Worm (Caenorhabditis elegans) whole organism, young adult: ENCODE measurements around the gene H43E16.1.

ENCODE experiments used
- B0035.1 ChIP-seq: sonication (generic microtip); optimal IDR thresholded peaks from 2 replicates; lab custom pipeline; 2016; ENCODE audit warnings: missing genetic modification characterization, mild to moderate bottlenecking, missing compliant biosample characterization, missing genotype, missing genetic modification reagents
- B0261.1 ChIP-seq: sonication (generic microtip); optimal IDR thresholded peaks from 2 replicates; lab custom pipeline; 2016; ENCODE audit warnings: mild to moderate bottlenecking, missing genetic modification characterization, moderate library complexity, missing compliant biosample characterization
- C06A6.2 ChIP-seq: fragments of 200-800 bp; sonication (Bioruptor generic); conservative IDR thresholded peaks from 2 replicates; pipeline ENCODE4 v1.3.6; 2022; ENCODE audit warnings: missing genetic modification characterization, missing compliant biosample characterization
- F33H1.4 ChIP-seq: fragments of 200-800 bp; sonication (Bioruptor generic); IDR thresholded peaks from 2 replicates; pipeline ENCODE4 v1.3.6; 2022; ENCODE audit warnings: missing genetic modification reagents, missing genetic modification characterization, missing compliant biosample characterization
- F39B2.1 ChIP-seq: fragments of 200-800 bp; sonication (Bioruptor generic); IDR thresholded peaks from 2 replicates; pipeline ENCODE4 v1.3.6; 2022; ENCODE audit warnings: missing genetic modification reagents, missing genetic modification characterization, missing compliant biosample characterization
- K12H6.12 ChIP-seq: fragments of 200-800 bp; sonication (Bioruptor generic); optimal IDR thresholded peaks from 2 replicates; lab custom pipeline; 2018; ENCODE audit warnings: mild to moderate bottlenecking, missing genetic modification characterization, missing compliant biosample characterization
- T26A5.8 ChIP-seq: sonication (generic microtip); optimal IDR thresholded peaks from 2 replicates; lab custom pipeline; 2016; ENCODE audit warnings: missing genetic modification characterization, missing compliant biosample characterization
- Y53F4B.3 ChIP-seq: fragments of 200-800 bp; sonication (Bioruptor generic); IDR thresholded peaks from 2 replicates; pipeline ENCODE4 v1.3.6; 2022; ENCODE audit warnings: missing genetic modification reagents, missing genetic modification characterization, missing compliant biosample characterization
- Y56A3A.18 ChIP-seq: fragments of 200-800 bp; sonication (Bioruptor generic); IDR thresholded peaks from 2 replicates; pipeline ENCODE4 v1.3.6; 2022; ENCODE audit warnings: missing genetic modification reagents, missing genetic modification characterization, missing compliant biosample characterization
- ama-1 ChIP-seq, 3 experiments: fragments of 150-350 bp in 1 of 3; sonication (generic microtip) in 2 of 3; optimal IDR thresholded peaks; 2 replicates each; lab custom pipeline; 2014 to 2018; ENCODE audit warnings: missing biosample characterization in 2 of 3, missing genetic modification characterization in 2 of 3, missing genetic modification reagents in 2 of 3
- aptf-2 ChIP-seq: fragments of 200-800 bp; sonication (Bioruptor generic); conservative IDR thresholded peaks from 2 replicates; pipeline ENCODE4 v1.3.6; 2022; ENCODE audit warnings: missing genetic modification reagents, missing genetic modification characterization, missing compliant biosample characterization
- atf-7 ChIP-seq: sonication (generic microtip); optimal IDR thresholded peaks from 2 replicates; lab custom pipeline; 2017; ENCODE audit warnings: mild to moderate bottlenecking, missing genetic modification characterization, missing compliant biosample characterization
- attf-6 ChIP-seq: fragments of 200-800 bp; sonication (Bioruptor generic); IDR thresholded peaks from 2 replicates; pipeline ENCODE4 v1.3.6; 2022; ENCODE audit warnings: missing genetic modification reagents, missing genetic modification characterization, missing compliant biosample characterization
- bed-1 ChIP-seq: fragments of 200-800 bp; sonication (Bioruptor generic); IDR thresholded peaks from 2 replicates; pipeline ENCODE4 v1.3.6; 2022; ENCODE audit warnings: missing genetic modification reagents, missing genetic modification characterization, missing compliant biosample characterization
- ceh-79 ChIP-seq: sonication (generic microtip); optimal IDR thresholded peaks from 2 replicates; lab custom pipeline; 2017; ENCODE audit warnings: mild to moderate bottlenecking, missing genetic modification characterization, missing compliant biosample characterization
- dox-1 ChIP-seq: fragments of 200-800 bp; sonication (Bioruptor generic); IDR thresholded peaks from 2 replicates; pipeline ENCODE4 v1.3.6; 2022; ENCODE audit warnings: missing genetic modification reagents, missing genetic modification characterization, missing compliant biosample characterization
- dpff-1 ChIP-seq: sonication (generic microtip); optimal IDR thresholded peaks from 2 replicates; lab custom pipeline; 2017; ENCODE audit warnings: mild to moderate bottlenecking, missing genetic modification characterization, missing compliant biosample characterization
- ets-4 ChIP-seq: fragments of 200-800 bp; sonication (Bioruptor generic); optimal IDR thresholded peaks from 2 replicates; lab custom pipeline; 2018; ENCODE audit warnings: mild to moderate bottlenecking, missing genetic modification characterization, missing compliant biosample characterization
- gei-17 ChIP-seq: fragments of 200-800 bp; sonication (Bioruptor generic); optimal IDR thresholded peaks from 2 replicates; lab custom pipeline; 2018; ENCODE audit warnings: mild to moderate bottlenecking, missing genetic modification characterization, missing compliant biosample characterization
- hmg-1.2 ChIP-seq: fragments of 200-800 bp; sonication (Bioruptor generic); IDR thresholded peaks from 2 replicates; pipeline ENCODE4 v1.3.6; 2022; ENCODE audit warnings: missing genetic modification reagents, missing genetic modification characterization, missing compliant biosample characterization
- lin-40 ChIP-seq: sonication (generic microtip); optimal IDR thresholded peaks from 2 replicates; lab custom pipeline; 2016; ENCODE audit warnings: missing genetic modification characterization, mild to moderate bottlenecking, missing compliant biosample characterization, missing genotype, missing genetic modification reagents
- lin-54 ChIP-seq: fragments of 200-800 bp; sonication (Bioruptor generic); optimal IDR thresholded peaks from 2 replicates; lab custom pipeline; 2018; ENCODE audit warnings: mild to moderate bottlenecking, missing genetic modification characterization, missing compliant biosample characterization
- lsl-1 ChIP-seq: fragments of 200-800 bp; sonication (Bioruptor generic); optimal IDR thresholded peaks from 2 replicates; lab custom pipeline; 2018; ENCODE audit warnings: mild to moderate bottlenecking, missing genetic modification characterization, moderate library complexity, missing compliant biosample characterization
- lsy-27 ChIP-seq: sonication (generic microtip); optimal IDR thresholded peaks from 2 replicates; lab custom pipeline; 2017; ENCODE audit warnings: missing genetic modification characterization, mild to moderate bottlenecking, missing compliant biosample characterization, antibody characterized with exemption, missing genotype, borderline replicate concordance; ENCODE audit not compliant: insufficient read depth
- madf-10 ChIP-seq: sonication (generic microtip); optimal IDR thresholded peaks from 2 replicates; lab custom pipeline; 2016; ENCODE audit warnings: mild to moderate bottlenecking, missing genetic modification characterization, missing compliant biosample characterization
- madf-3 ChIP-seq: fragments of 200-800 bp; sonication (Bioruptor generic); IDR thresholded peaks from 2 replicates; pipeline ENCODE4 v1.3.6; 2022; ENCODE audit warnings: missing genetic modification reagents, missing genetic modification characterization, missing compliant biosample characterization
- madf-6 ChIP-seq: fragments of 200-800 bp; sonication (Bioruptor generic); IDR thresholded peaks from 2 replicates; pipeline ENCODE4 v1.3.6; 2022; ENCODE audit warnings: missing genetic modification reagents, missing genetic modification characterization, missing compliant biosample characterization
- mel-28 ChIP-seq: sonication (generic microtip); optimal IDR thresholded peaks from 2 replicates; lab custom pipeline; 2016; ENCODE audit warnings: borderline replicate concordance, mild to moderate bottlenecking, missing genetic modification characterization, missing compliant biosample characterization
- mes-4 ChIP-seq: sonication (generic microtip); optimal IDR thresholded peaks from 2 replicates; lab custom pipeline; 2016; ENCODE audit warnings: missing genotype, missing genetic modification characterization, missing compliant biosample characterization
- nfya-1 ChIP-seq: sonication (generic microtip); optimal IDR thresholded peaks from 2 replicates; lab custom pipeline; 2017; ENCODE audit warnings: antibody characterized with exemption, missing compliant biosample characterization, missing genetic modification characterization, borderline replicate concordance; ENCODE audit not compliant: insufficient read depth
- nfya-2 ChIP-seq: fragments of 200-800 bp; sonication (Bioruptor generic); IDR thresholded peaks from 2 replicates; pipeline ENCODE4 v1.3.6; 2022; ENCODE audit warnings: missing genetic modification reagents, missing genetic modification characterization, missing compliant biosample characterization
- nfyb-1 ChIP-seq: fragments of 200-800 bp; sonication (Bioruptor generic); IDR thresholded peaks from 2 replicates; pipeline ENCODE4 v1.3.6; 2022; ENCODE audit warnings: missing genetic modification reagents, missing genetic modification characterization, missing compliant biosample characterization
- pha-4 ChIP-seq: fragments of 150-350 bp; sonication (generic microtip); optimal IDR thresholded peaks from 2 replicates; lab custom pipeline; 2014; ENCODE audit warnings: missing biosample characterization, missing genetic modification reagents, missing genetic modification characterization
- sdz-38 ChIP-seq: sonication (generic microtip); optimal IDR thresholded peaks from 2 replicates; lab custom pipeline; 2016; ENCODE audit warnings: missing genotype, missing genetic modification characterization, missing compliant biosample characterization
- sea-2 ChIP-seq: fragments of 200-800 bp; sonication (Bioruptor generic); IDR thresholded peaks from 2 replicates; pipeline ENCODE4 v1.3.6; 2022; ENCODE audit warnings: missing genetic modification characterization, missing compliant biosample characterization
- snpc-3.4 ChIP-seq: sonication (generic microtip); optimal IDR thresholded peaks from 2 replicates; lab custom pipeline; 2017; ENCODE audit warnings: missing genetic modification characterization, mild to moderate bottlenecking, missing compliant biosample characterization, antibody characterized with exemption, moderate library complexity, missing genotype, missing genetic modification reagents
- sptf-2 ChIP-seq: fragments of 200-800 bp; sonication (Bioruptor generic); optimal IDR thresholded peaks from 2 replicates; lab custom pipeline; 2018; ENCODE audit warnings: mild to moderate bottlenecking, missing genetic modification characterization, missing compliant biosample characterization
- tbx-9 ChIP-seq: sonication (generic microtip); optimal IDR thresholded peaks from 2 replicates; lab custom pipeline; 2016; ENCODE audit warnings: borderline replicate concordance, missing genetic modification characterization, inconsistent platforms, missing compliant biosample characterization
- zfh-2 ChIP-seq: fragments of 200-800 bp; sonication (Bioruptor generic); conservative IDR thresholded peaks from 2 replicates; pipeline ENCODE4 v1.3.6; 2022; ENCODE audit warnings: missing genetic modification reagents, missing genetic modification characterization, missing compliant biosample characterization
- zim-3 ChIP-seq: sonication (generic microtip); optimal IDR thresholded peaks from 2 replicates; lab custom pipeline; 2017; ENCODE audit warnings: mild to moderate bottlenecking, missing genetic modification characterization, moderate library complexity, missing compliant biosample characterization
- ztf-18 ChIP-seq: sonication (generic microtip); optimal IDR thresholded peaks from 2 replicates; lab custom pipeline; 2016; ENCODE audit warnings: missing genotype, mild to moderate bottlenecking, missing genetic modification characterization, missing compliant biosample characterization

Gene H43E16.1

DNA sequence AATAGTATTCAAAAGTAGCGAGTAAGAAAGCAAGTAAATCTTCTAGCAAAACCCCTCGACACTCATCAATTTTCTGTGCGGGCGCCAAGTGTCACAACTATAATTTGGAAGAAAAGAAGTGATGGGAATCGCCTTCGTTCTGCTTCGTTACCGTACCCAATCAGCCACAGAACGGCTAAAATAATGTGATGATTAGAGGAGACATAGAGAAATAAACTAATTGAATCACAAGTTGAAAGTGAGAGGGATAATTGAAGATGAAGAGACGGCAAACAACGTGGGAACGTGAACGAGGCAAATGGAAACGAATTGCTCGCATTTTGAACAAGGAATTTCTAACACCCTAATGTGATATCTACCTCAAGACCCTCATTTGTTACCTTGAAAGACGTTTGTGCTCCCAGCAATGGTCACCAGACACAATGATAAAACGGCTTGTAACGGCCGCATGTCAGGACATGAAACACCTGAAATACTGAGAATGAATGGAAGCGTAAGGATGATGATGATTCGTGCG lies 31.4 kb upstream of the H43E16.1 start, which contains the start of gene T19D12.6:
Gene T19D12.6, minus strand, starts transcription at position 467 of the 517 bp plus-strand sequence.
- TF ChIP-seq nfya-1 (no peak), tbx-9 (tag; lab: Kevin White, UChicago) (no peak), hmg-1.2 (peak; percentile 6; the same call in 1 of the 2 replicates), dpff-1 (tag; lab: Kevin White, UChicago) (no peak), pha-4 (tag; lab: Kevin White, UChicago) (no peak), madf-6 (no peak), K12H6.12 (tag; lab: Kevin White, UChicago) (no peak)

DNA sequence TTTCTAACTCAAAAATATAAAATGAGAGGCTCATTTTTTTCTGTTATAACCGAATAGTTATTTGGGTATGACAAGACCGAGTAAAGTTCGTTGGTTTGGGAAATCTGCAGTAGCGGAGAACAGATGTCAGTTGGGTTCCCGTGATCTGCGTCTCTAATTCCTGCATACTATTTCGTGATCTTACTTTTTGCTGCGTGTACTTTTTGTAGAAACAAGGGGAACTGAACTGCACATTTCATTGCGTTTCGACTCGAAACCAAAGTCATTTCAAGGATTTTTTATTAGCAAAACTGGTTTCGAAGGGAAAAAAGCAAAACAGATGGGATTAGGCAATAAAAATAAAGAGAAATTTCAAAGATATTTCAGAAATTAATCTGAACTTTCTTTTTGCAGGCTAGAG lies 27.2 kb upstream of the H43E16.1 start:
- TF ChIP-seq hmg-1.2: peak; percentile 68; the same call in 1 of the 2 replicates
- TF ChIP-seq B0261.1: no peak
- TF ChIP-seq, all 124 proteins: peak for 1

DNA sequence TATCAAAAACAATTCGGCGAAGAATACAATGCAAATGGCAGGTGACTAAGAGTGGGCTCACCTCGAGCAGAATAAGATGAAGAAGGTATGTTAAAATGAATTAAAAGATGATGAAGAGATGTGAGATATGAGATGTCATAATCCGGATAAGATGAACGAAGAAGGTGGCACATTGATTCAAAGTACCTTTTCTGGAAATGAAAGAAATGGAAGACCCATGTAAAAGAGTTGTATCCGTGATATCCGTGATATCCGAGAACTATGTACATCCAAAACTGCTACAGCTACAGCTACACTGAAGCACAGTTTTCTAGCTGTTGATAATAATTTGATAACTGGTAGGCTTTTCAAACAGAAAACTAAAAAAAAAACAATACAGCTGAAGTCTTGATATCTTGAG lies 25.0 kb upstream of the H43E16.1 start, which contains the start of gene oig-8:
Gene oig-8, minus strand, starts transcription at position 101 of the 400 bp plus-strand sequence.
- TF ChIP-seq zfh-2 (GFP tag; lab: Robert Waterston, UW): no peak
- no peak for TF ChIP-seq madf-3 (GFP tag; lab: Robert Waterston, UW)
- TF ChIP-seq mes-4 (tag; lab: Kevin White, UChicago): no peak
- no peak for TF ChIP-seq dox-1 (GFP tag; lab: Robert Waterston, UW)
- no peak for TF ChIP-seq lsy-27 (tag; lab: Kevin White, UChicago)
- no peak for TF ChIP-seq mel-28 (tag; lab: Kevin White, UChicago)

DNA sequence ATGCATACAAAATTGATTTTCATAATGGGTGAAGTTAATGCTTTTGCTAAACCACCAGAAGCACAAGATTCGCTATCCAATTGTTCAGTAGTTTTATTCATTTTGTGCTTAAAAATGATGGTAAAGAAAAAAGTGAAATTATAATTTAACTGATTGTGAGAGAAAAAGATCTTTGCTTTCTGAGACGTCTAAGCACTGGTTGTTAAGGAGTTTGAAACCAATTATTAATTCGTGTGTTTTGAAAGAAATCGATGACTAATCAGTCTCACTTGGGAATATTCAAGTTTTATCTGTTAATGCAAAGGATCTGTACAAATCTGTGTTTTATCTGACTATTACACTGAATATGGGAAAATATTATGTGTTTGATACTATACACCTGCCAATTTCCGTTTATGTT lies 22.3 kb upstream of the H43E16.1 start, which contains the start of gene sra-26:
Gene sra-26, minus strand, starts transcription at position 101 of the 400 bp plus-strand sequence.
- TF ChIP-seq lsl-1 (no peak), bed-1 (GFP tag; lab: Robert Waterston, UW) (no peak), zim-3 (no peak), nfyb-1 (no peak), atf-7 (tag; lab: Kevin White, UChicago) (no peak), sptf-2 (GFP tag; lab: Kevin White, UChicago) (no peak), B0035.1 (no peak), F33H1.4 (GFP tag; lab: Robert Waterston, UW) (no peak), ceh-79 (no peak), ets-4 (GFP tag; lab: Kevin White, UChicago) (no peak), Y53F4B.3 (GFP tag; lab: Robert Waterston, UW) (no peak), madf-10 (tag; lab: Kevin White, UChicago) (no peak), nfya-2 (GFP tag; lab: Robert Waterston, UW) (no peak), attf-6 (GFP tag; lab: Robert Waterston, UW) (no peak), hmg-1.2 (no peak), aptf-2 (no peak), F39B2.1 (GFP tag; lab: Robert Waterston, UW) (no peak)

DNA sequence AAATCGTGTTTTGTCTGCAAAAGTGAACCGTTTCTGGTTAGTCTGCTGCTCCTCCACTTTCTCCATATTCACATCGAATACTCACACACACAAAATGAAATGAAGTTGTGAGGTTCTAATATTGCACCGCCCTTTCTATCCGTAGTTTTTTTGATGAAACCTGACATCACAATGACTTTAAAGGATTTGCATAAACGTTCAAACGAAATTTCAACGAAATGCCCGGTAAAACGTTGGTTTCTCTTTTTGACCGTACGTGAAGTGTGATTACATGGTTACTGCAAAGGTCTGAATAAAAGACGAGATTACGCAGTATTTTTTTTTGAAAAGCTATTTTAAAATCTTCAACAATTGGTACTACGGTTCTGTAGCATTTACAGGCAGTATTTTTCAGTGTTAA lies 19.8 kb upstream of the H43E16.1 start, which contains the start of gene T19D12.9:
Gene T19D12.9, minus strand, starts transcription at position 101 of the 400 bp plus-strand sequence.
- TF ChIP-seq lin-40 (tag; lab: Kevin White, UChicago) (no peak), Y56A3A.18 (GFP tag; lab: Robert Waterston, UW) (no peak), snpc-3.4 (no peak), sea-2 (GFP tag; lab: Robert Waterston, UW) (no peak), bed-1 (GFP tag; lab: Robert Waterston, UW) (no peak), ama-1 (optimal IDR thresholded peaks at IDR 0.05; lab: Kevin White, UChicago) (no peak), ama-1 (GFP tag; optimal IDR thresholded peaks at IDR 0.05; lab: Kevin White, UChicago) (no peak), dox-1 (GFP tag; lab: Robert Waterston, UW) (no peak), ceh-79 (no peak), gei-17 (GFP tag; lab: Kevin White, UChicago) (no peak), zim-3 (no peak), T26A5.8 (tag; lab: Kevin White, UChicago) (no peak), ztf-18 (tag; lab: Kevin White, UChicago) (no peak), madf-6 (no peak), sdz-38 (tag; lab: Kevin White, UChicago) (no peak), lin-54 (GFP tag; lab: Kevin White, UChicago) (no peak), C06A6.2 (GFP tag; lab: Robert Waterston, UW) (no peak)
